Fruit fly (Drosophila melanogaster): Measurements from ENCODE around the gene CG6908.

Gene CG6908

DNA sequence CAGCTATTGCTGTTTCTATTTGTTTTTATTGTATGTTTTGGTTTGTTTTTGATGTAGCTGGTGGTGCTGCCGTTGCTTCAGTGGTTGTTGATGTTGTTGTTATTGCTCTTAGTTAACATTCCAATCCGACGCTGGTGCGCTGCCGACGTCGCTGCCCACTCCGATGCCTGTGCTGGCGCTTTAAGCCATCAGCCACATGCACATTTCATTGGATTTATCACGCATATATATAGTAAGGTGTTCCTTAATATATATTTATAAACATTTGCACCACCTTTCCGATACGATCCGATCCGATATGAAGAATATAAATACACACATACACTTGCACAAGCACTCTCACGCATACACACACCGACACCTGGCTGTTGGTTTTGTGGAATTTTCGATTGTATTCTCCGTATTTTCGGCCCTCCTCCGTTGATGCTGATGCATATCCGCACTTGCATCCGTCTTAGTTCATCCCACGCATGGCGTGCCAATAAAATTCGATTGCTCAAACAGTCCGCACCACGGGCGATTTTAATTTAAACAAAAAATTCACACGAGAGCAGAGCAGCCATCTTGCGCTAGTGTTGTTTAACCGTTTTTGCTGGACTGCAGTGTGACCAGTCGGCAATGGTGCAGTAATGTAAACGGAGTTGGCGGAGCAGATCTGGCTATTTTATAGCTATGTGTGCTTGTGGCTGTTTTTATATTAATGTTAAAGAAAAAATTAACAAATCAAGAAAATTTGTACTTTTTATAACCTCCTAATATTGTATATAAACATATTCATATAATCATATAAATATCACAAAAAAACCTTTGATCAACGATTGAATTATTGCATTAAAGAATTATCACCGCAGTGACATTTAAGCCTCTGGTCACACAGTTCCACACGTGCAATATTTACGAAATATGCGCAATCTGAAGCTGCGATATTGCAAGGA is 39.5 kb downstream of the CG6908 start, which contains the start of the genes Csk and Elp1 (continued):
- peak; percentile 17 for TF ChIP-seq CG3407 (GFP tag; optimal IDR thresholded peaks at IDR 0.05)
- no peak for TF ChIP-seq da (GFP tag; optimal IDR thresholded peaks at IDR 0.05)
- no peak; the same call in 1 of the 2 replicates for TF ChIP-seq Ada2b (GFP tag; IDR thresholded peaks at IDR 0.05)
- TF ChIP-seq CG12299 (tag; optimal IDR thresholded peaks at IDR 0.05) = peak; percentile 27
- TF ChIP-seq grn (GFP tag; optimal IDR thresholded peaks at IDR 0.05) = peak; percentile 62
- no peak for TF ChIP-seq CG3163 (GFP tag; optimal IDR thresholded peaks at IDR 0.05)
- peak; percentile 52 for TF ChIP-seq MBD-R2 (GFP tag; IDR thresholded peaks at IDR 0.05)
- TF ChIP-seq CG7271 (tag; optimal IDR thresholded peaks at IDR 0.05) = no peak
- no peak for TF ChIP-seq vfl (GFP tag; optimal IDR thresholded peaks at IDR 0.05)
- no peak for TF ChIP-seq Camta (GFP tag; optimal IDR thresholded peaks at IDR 0.05)
- 0 out of 3 replicates have a peak, but pooled peaks have one; percentile 54 for TF ChIP-seq CG11456 (GFP tag; IDR thresholded peaks at IDR 0.05)
- peak; percentile 17 for TF ChIP-seq caup (GFP tag; optimal IDR thresholded peaks at IDR 0.05; ENCODE audit: severe bottlenecking)
- TF ChIP-seq sug (tag; optimal IDR thresholded peaks at IDR 0.05) = peak; percentile 80
- TF ChIP-seq peb (GFP tag; IDR thresholded peaks at IDR 0.05) = no peak
- peak; percentile 91 for TF ChIP-seq Med (GFP tag)
- TF ChIP-seq CG11093 (GFP tag; IDR thresholded peaks at IDR 0.05) = no peak
- no peak for TF ChIP-seq Hr39 (optimal IDR thresholded peaks at IDR 0.05)
- peak; percentile 35 for TF ChIP-seq Dip3 (GFP tag; optimal IDR thresholded peaks at IDR 0.05)
- no peak for TF ChIP-seq ato (GFP tag; IDR thresholded peaks at IDR 0.05; ENCODE audit: partially characterized antibody)
- no peak for TF ChIP-seq salm (tag; optimal IDR thresholded peaks at IDR 0.05)
- TF ChIP-seq fd3F (GFP tag; optimal IDR thresholded peaks at IDR 0.05) = peak; percentile 19
- TF ChIP-seq Xrp1 (GFP tag; IDR thresholded peaks at IDR 0.05) = peak; percentile 56; the same call in 1 of the 2 replicates
- no peak for TF ChIP-seq usp (GFP tag; optimal IDR thresholded peaks at IDR 0.05)
- peak; percentile 42 for TF ChIP-seq dmrt99B (tag; optimal IDR thresholded peaks at IDR 0.05)
- TF ChIP-seq CG7745 (tag; optimal IDR thresholded peaks at IDR 0.05) = no peak
- TF ChIP-seq sob (GFP tag; IDR thresholded peaks at IDR 0.05) = peak; percentile 47; the same call in 1 of the 2 replicates
- peak; percentile 95 for TF ChIP-seq cg (GFP tag; optimal IDR thresholded peaks at IDR 0.05)
- TF ChIP-seq Neu2 (GFP tag; optimal IDR thresholded peaks at IDR 0.05; ENCODE audit: borderline replicate concordance) = no peak
- TF ChIP-seq CG15073 (GFP tag; optimal IDR thresholded peaks at IDR 0.05) = no peak
- TF ChIP-seq CG6683 (GFP tag; optimal IDR thresholded peaks at IDR 0.05) = no peak
- peak; percentile 54 for TF ChIP-seq CG1603 (tag; optimal IDR thresholded peaks at IDR 0.05)
- peak; percentile 27 for TF ChIP-seq her (GFP tag; optimal IDR thresholded peaks at IDR 0.05)
- TF ChIP-seq D (optimal IDR thresholded peaks at IDR 0.05) = no peak
- TF ChIP-seq D (GFP tag; optimal IDR thresholded peaks at IDR 0.05) = no peak
- TF ChIP-seq Dip2 (GFP tag; IDR thresholded peaks at IDR 0.05) = no peak
- peak in 1 of 2 experiments; percentile 17 for TF ChIP-seq Trl (optimal IDR thresholded peaks at IDR 0.05)
- TF ChIP-seq Trl (GFP tag; optimal IDR thresholded peaks at IDR 0.05) = no peak
- TF ChIP-seq CG8281 (tag; optimal IDR thresholded peaks at IDR 0.05) = peak; percentile 5
- TF ChIP-seq onecut (GFP tag; IDR thresholded peaks at IDR 0.05) = no peak; the same call in 1 of the 2 replicates
- TF ChIP-seq CG13287 (GFP tag; IDR thresholded peaks at IDR 0.05; ENCODE audit: partially characterized antibody) = no peak; the same call in none of the 2 replicates
- TF ChIP-seq sens (GFP tag) = peak; percentile 86
- TF ChIP-seq CG4707 (GFP tag; optimal IDR thresholded peaks at IDR 0.05) = no peak
- peak; percentile 10 for TF ChIP-seq fd64A (GFP tag; optimal IDR thresholded peaks at IDR 0.05)
- TF ChIP-seq CG16815 (GFP tag; optimal IDR thresholded peaks at IDR 0.05) = peak; percentile 31
- TF ChIP-seq tap (tag; optimal IDR thresholded peaks at IDR 0.05) = no peak
- no peak for TF ChIP-seq rib (GFP tag; IDR thresholded peaks at IDR 0.05)
- peak; percentile 55 for TF ChIP-seq BEAF-32 (GFP tag; optimal IDR thresholded peaks at IDR 0.05)
- no peak for TF ChIP-seq CG11695 (GFP tag; IDR thresholded peaks at IDR 0.05)
- TF ChIP-seq CG34224 (GFP tag; IDR thresholded peaks at IDR 0.05; ENCODE audit: partially characterized antibody) = no peak
